Worm (Caenorhabditis elegans) whole organism, late embryonic: ENCODE measurements around the gene idpa-1.

Source experiments
- ama-1 ChIP-seq: fragments of 150-350 bp; optimal IDR thresholded peaks from 2 replicates; lab custom pipeline; 2014
- ceh-34 ChIP-seq: sonication (generic microtip); optimal IDR thresholded peaks from 2 replicates; lab custom pipeline; 2016; ENCODE audit warnings: mild to moderate bottlenecking, missing genetic modification characterization, missing compliant biosample characterization
- madf-2 ChIP-seq: sonication (generic microtip); optimal IDR thresholded peaks from 2 replicates; lab custom pipeline; 2017; ENCODE audit warnings: missing genetic modification characterization, missing compliant biosample characterization

ce11 chrIII:2871817-2872216 lies 29.2 kb downstream of the idpa-1 start:
- TF ChIP-seq ceh-34 (tag; lab: Kevin White, UChicago): no peak
- TF ChIP-seq ama-1: no peak
- no peak for TF ChIP-seq madf-2 (tag; lab: Kevin White, UChicago)
